Worm (Caenorhabditis elegans) whole organism, late embryonic: ENCODE results near the gene F58D12.3.

ENCODE experiments used
- F13H6.1 ChIP-seq: sonication (generic microtip); optimal IDR thresholded peaks from 2 replicates; lab custom pipeline; 2016; ENCODE audit warnings: missing genetic modification characterization, missing compliant biosample characterization
- K09A11.1 ChIP-seq: sonication (generic microtip); optimal IDR thresholded peaks from 2 replicates; lab custom pipeline; 2017; ENCODE audit warnings: antibody characterized with exemption, mild to moderate bottlenecking, missing genetic modification characterization, missing compliant biosample characterization; ENCODE audit not compliant: insufficient read depth
- ama-1 ChIP-seq: fragments of 150-350 bp; optimal IDR thresholded peaks from 2 replicates; lab custom pipeline; 2014
- ceh-14 ChIP-seq: sonication (generic microtip); optimal IDR thresholded peaks from 2 replicates; lab custom pipeline; 2016; ENCODE audit warnings: missing genotype, missing genetic modification characterization, missing compliant biosample characterization
- ceh-2 ChIP-seq: sonication (generic microtip); optimal IDR thresholded peaks from 2 replicates; lab custom pipeline; 2016; ENCODE audit warnings: missing genotype, missing genetic modification characterization, missing compliant biosample characterization
- ceh-24 ChIP-seq: sonication (generic microtip); optimal IDR thresholded peaks from 2 replicates; lab custom pipeline; 2016; ENCODE audit warnings: mild to moderate bottlenecking, missing genetic modification characterization, missing compliant biosample characterization
- ceh-30 ChIP-seq: fragments of 150-350 bp; optimal IDR thresholded peaks from 2 replicates; lab custom pipeline; 2014; ENCODE audit warnings: missing biosample characterization, missing genetic modification characterization
- ceh-34 ChIP-seq: sonication (generic microtip); optimal IDR thresholded peaks from 2 replicates; lab custom pipeline; 2016; ENCODE audit warnings: mild to moderate bottlenecking, missing genetic modification characterization, missing compliant biosample characterization
- ceh-45 ChIP-seq: fragments of 200-800 bp; sonication (Bioruptor generic); IDR thresholded peaks from 2 replicates; pipeline ENCODE4 v1.3.6; 2022; ENCODE audit warnings: missing genetic modification reagents, missing genetic modification characterization, missing compliant biosample characterization
- ceh-6 ChIP-seq: fragments of 200-800 bp; sonication (Bioruptor generic); optimal IDR thresholded peaks from 2 replicates; lab custom pipeline; 2018; ENCODE audit warnings: mild to moderate bottlenecking, missing genetic modification characterization, missing compliant biosample characterization
- ceh-9 ChIP-seq: sonication (generic microtip); optimal IDR thresholded peaks from 2 replicates; lab custom pipeline; 2016; ENCODE audit warnings: mild to moderate bottlenecking, missing genetic modification characterization, inconsistent platforms, missing compliant biosample characterization
- che-1 ChIP-seq: sonication (generic microtip); optimal IDR thresholded peaks from 2 replicates; lab custom pipeline; 2016; ENCODE audit warnings: mild to moderate bottlenecking, missing genetic modification characterization, missing compliant biosample characterization
- ets-4 ChIP-seq: sonication (generic microtip); optimal IDR thresholded peaks from 2 replicates; lab custom pipeline; 2016; ENCODE audit warnings: missing genetic modification characterization, missing compliant biosample characterization
- fkh-10 ChIP-seq: fragments of 150-350 bp; optimal IDR thresholded peaks from 2 replicates; lab custom pipeline; 2014; ENCODE audit warnings: missing biosample characterization, missing genetic modification reagents, missing genetic modification characterization
- hlh-8 ChIP-seq: sonication (generic microtip); optimal IDR thresholded peaks from 2 replicates; lab custom pipeline; 2016; ENCODE audit warnings: missing genotype, missing genetic modification characterization, missing compliant biosample characterization
- lin-11 ChIP-seq: fragments of 200-800 bp; sonication (Bioruptor generic); optimal IDR thresholded peaks from 2 replicates; lab custom pipeline; 2018; ENCODE audit warnings: mild to moderate bottlenecking, missing genetic modification characterization, missing compliant biosample characterization
- madf-2 ChIP-seq: sonication (generic microtip); optimal IDR thresholded peaks from 2 replicates; lab custom pipeline; 2017; ENCODE audit warnings: missing genetic modification characterization, missing compliant biosample characterization
- mec-3 ChIP-seq: sonication (generic microtip); optimal IDR thresholded peaks from 2 replicates; lab custom pipeline; 2016; ENCODE audit warnings: borderline replicate concordance, missing genetic modification characterization, missing compliant biosample characterization
- nhr-11 ChIP-seq: fragments of 150-350 bp; optimal IDR thresholded peaks from 2 replicates; lab custom pipeline; 2014; ENCODE audit warnings: missing biosample characterization, missing genetic modification characterization
- nhr-232 ChIP-seq: sonication (generic microtip); optimal IDR thresholded peaks from 2 replicates; lab custom pipeline; 2016; ENCODE audit warnings: missing genetic modification characterization, missing compliant biosample characterization
- pat-9 ChIP-seq: fragments of 200-800 bp; sonication (Bioruptor generic); optimal IDR thresholded peaks from 2 replicates; lab custom pipeline; 2018; ENCODE audit warnings: mild to moderate bottlenecking, missing genetic modification characterization, moderate library complexity, missing compliant biosample characterization
- pax-1 ChIP-seq: fragments of 150-350 bp; optimal IDR thresholded peaks from 2 replicates; lab custom pipeline; 2014; ENCODE audit warnings: missing biosample characterization, missing genetic modification characterization
- pha-2 ChIP-seq: sonication (generic microtip); optimal IDR thresholded peaks from 2 replicates; lab custom pipeline; 2017; ENCODE audit warnings: mild to moderate bottlenecking, missing genetic modification characterization, missing compliant biosample characterization
- pha-4 ChIP-seq: fragments of 150-350 bp; optimal IDR thresholded peaks from 2 replicates; lab custom pipeline; 2018; ENCODE audit warnings: missing biosample characterization, missing genetic modification reagents, missing genetic modification characterization
- pqm-1 ChIP-seq: sonication (generic microtip); optimal IDR thresholded peaks from 2 replicates; lab custom pipeline; 2016; ENCODE audit warnings: missing genetic modification characterization, missing compliant biosample characterization
- pros-1 ChIP-seq: fragments of 150-350 bp; optimal IDR thresholded peaks from 2 replicates; lab custom pipeline; 2014; ENCODE audit warnings: missing biosample characterization, missing genetic modification reagents, missing genetic modification characterization
- ref-2 ChIP-seq: sonication (generic microtip); optimal IDR thresholded peaks from 2 replicates; lab custom pipeline; 2016; ENCODE audit warnings: missing genetic modification characterization, missing compliant biosample characterization
- sdc-2 ChIP-seq: sonication (generic microtip); optimal IDR thresholded peaks from 2 replicates; lab custom pipeline; 2016; ENCODE audit warnings: missing genotype, missing genetic modification characterization, missing compliant biosample characterization
- sox-2 ChIP-seq: fragments of 200-800 bp; sonication (Bioruptor generic); IDR thresholded peaks from 2 replicates; pipeline ENCODE4 v1.3.6; 2022; ENCODE audit warnings: missing genetic modification reagents, missing genetic modification characterization, missing compliant biosample characterization
- sox-4 ChIP-seq: sonication (generic microtip); optimal IDR thresholded peaks from 2 replicates; lab custom pipeline; 2017; ENCODE audit warnings: mild to moderate bottlenecking, missing genetic modification characterization, inconsistent platforms, missing compliant biosample characterization
- tbx-2 ChIP-seq: sonication (generic microtip); optimal IDR thresholded peaks from 2 replicates; lab custom pipeline; 2016; ENCODE audit warnings: missing genetic modification characterization, missing compliant biosample characterization
- unc-3 ChIP-seq, 2 experiments: fragments of 200-800 bp in 1 of 2; sonication (Bioruptor generic) in 1 of 2; sonication (generic microtip) in 1 of 2; conservative IDR thresholded peaks in 1 of 2; optimal IDR thresholded peaks in 1 of 2; 2 replicates each; pipeline versions ENCODE4 v1.3.6 to Lab custom; 2016 to 2022; ENCODE audit warnings: missing compliant biosample characterization in 2 of 2, missing genetic modification characterization in 2 of 2, missing genetic modification reagents in 1 of 2
- zip-5 ChIP-seq: sonication (generic microtip); optimal IDR thresholded peaks from 2 replicates; lab custom pipeline; 2016; ENCODE audit warnings: missing genetic modification characterization, missing compliant biosample characterization
- ztf-16 ChIP-seq: sonication (generic microtip); optimal IDR thresholded peaks from 2 replicates; lab custom pipeline; 2017; ENCODE audit warnings: missing genetic modification characterization, missing compliant biosample characterization

F58D12.3 gene

DNA sequence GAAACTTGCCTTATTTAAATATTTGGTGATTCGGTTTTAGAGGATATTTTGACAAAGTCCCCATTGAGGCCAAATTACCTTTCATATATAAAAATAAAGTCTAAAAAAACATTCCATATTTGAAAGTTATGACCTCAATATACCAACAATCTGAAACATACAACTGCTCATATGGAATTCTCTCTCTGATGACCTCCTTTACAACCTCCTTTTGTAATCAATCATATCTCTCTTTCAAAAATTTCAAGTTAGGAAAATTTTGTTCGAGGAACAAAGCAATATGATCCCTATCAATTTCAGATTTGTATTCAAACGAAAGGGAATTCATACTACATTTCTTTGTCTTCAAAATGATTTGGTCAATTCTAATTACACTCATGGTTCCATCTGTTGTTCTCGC, 21.9 kb downstream of the F58D12.3 start, which contains the start of gene D1086.6:
Gene D1086.6, plus strand, starts transcription at position 301 of the 400 bp plus-strand sequence.
- TF ChIP-seq ets-4 (tag; lab: Kevin White, UChicago) (no peak), pqm-1 (no peak), nhr-11 (tag; lab: Kevin White, UChicago) (no peak), nhr-232 (tag; lab: Kevin White, UChicago) (no peak), pros-1 (tag; lab: Kevin White, UChicago) (no peak), sox-4 (no peak)

DNA sequence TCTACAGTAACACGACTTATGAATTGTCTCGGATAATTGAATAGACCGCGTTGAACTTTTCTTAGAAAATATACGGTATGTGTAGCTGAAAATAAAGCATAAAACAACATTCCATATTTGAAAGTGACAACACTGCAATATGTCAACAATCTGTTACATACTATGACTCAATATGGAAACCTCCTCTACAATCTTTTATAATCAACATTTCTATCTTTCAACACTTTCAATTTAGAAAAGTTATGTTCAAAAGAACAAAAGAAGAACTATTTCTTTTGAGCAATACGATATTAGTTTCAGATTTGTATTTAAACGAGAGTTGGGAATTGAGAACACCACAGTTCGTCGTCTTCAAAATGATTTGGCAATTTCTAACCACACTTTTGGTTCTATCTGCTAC, 24.8 kb downstream of the F58D12.3 start, which contains the start of gene D1086.10:
Gene D1086.10, plus strand, starts transcription at position 301 of the 400 bp plus-strand sequence.
- TF ChIP-seq pat-9 (no peak), ceh-14 (tag; lab: Kevin White, UChicago) (no peak), unc-3 (GFP tag; conservative IDR thresholded peaks at IDR 0.05; lab: Robert Waterston, UW) (no peak), unc-3 (tag; optimal IDR thresholded peaks at IDR 0.05; lab: Kevin White, UChicago) (no peak), ceh-34 (tag; lab: Kevin White, UChicago) (no peak), ceh-45 (no peak), K09A11.1 (tag; lab: Kevin White, UChicago) (no peak), ref-2 (tag; lab: Kevin White, UChicago) (no peak), ztf-16 (tag; lab: Kevin White, UChicago) (no peak), pha-4 (tag; lab: Kevin White, UChicago) (no peak)
- TF ChIP-seq, all 69 proteins: peak for 0

DNA sequence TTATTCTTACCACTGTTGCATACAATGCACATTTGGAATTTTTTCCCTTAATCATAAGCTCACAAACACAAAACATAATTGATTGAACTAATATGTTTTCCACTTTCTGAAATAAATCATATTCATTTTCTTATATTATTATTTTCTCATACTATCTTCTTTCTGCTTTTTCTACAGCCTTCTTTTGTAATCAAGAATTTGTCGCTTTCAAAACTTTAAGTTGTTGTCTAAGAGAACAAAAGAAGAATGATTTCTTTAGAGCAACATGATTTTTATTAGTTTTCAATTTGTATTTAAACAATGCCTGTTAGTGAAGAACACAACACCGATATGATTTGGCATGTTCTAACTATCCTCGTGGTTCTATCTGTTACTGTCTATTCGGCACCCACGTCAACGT, 26.3 kb downstream of the F58D12.3 start, which contains the start of gene D1086.7:
Gene D1086.7, plus strand, starts transcription at position 301 of the 400 bp plus-strand sequence.
- no peak for TF ChIP-seq zip-5 (tag; lab: Kevin White, UChicago)
- TF ChIP-seq F13H6.1 (tag; lab: Kevin White, UChicago), result no peak
- TF ChIP-seq ets-4 (tag; lab: Kevin White, UChicago), result no peak
- no peak for TF ChIP-seq sox-2
- TF ChIP-seq nhr-11 (tag; lab: Kevin White, UChicago), result no peak
- TF ChIP-seq ceh-30 (tag; lab: Kevin White, UChicago), result no peak

DNA sequence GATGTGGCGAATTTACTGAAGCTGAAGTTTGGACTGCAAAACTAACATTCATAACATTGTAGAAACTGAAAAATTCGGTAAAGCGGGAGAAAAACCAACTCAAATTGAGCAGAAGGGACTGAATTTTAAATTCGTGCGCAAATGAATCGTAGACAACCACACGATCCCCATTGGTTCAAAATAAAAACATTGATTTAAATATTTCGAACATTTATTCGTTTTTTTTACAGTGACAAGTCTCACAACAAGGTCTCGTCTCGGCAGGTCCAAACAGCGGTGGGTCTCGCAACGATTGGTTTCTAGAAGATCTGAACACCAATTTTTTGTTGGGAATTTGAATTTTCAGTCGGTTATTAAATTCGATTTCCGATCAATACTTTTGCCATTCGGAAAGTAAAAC, 27.9 kb downstream of the F58D12.3 start, which contains the start of gene D1086.18:
Gene D1086.18, plus strand, starts transcription at position 301 of the 400 bp plus-strand sequence.
- no peak for TF ChIP-seq ceh-6 (GFP tag; lab: Kevin White, UChicago)
- no peak for TF ChIP-seq sdc-2 (tag; lab: Kevin White, UChicago)
- TF ChIP-seq mec-3 (tag; lab: Kevin White, UChicago), result no peak
- TF ChIP-seq ama-1 (lab: Kevin White, UChicago), result no peak
- no peak for TF ChIP-seq pha-4 (tag; lab: Kevin White, UChicago)
- no peak for TF ChIP-seq sox-2
- no peak for TF ChIP-seq fkh-10 (GFP tag; lab: Kevin White, UChicago)
- no peak for TF ChIP-seq zip-5 (tag; lab: Kevin White, UChicago)

DNA sequence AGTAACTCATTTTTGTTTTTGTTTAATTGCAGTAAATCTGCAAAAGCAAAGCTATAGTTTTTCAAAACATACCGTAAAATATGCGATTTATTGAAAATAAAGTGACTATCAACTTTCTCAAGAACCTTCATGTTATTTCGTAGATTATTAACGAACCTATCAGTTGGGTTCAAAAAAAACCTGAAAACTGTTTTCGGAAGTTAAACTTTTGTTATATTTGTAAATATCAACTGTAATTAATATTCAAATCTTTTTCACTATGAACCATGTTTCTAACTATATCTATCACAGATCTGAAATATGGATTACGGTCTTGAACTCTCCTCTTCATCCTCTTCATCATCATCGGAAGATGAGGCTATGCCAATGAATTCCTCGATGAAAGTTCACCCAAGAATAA, 30.4 kb downstream of the F58D12.3 start, which contains the start of gene D1086.19:
Gene D1086.19, plus strand, starts transcription at position 301 of the 400 bp plus-strand sequence.
- no peak for TF ChIP-seq ceh-30 (tag; lab: Kevin White, UChicago)
- no peak for TF ChIP-seq pha-2
- TF ChIP-seq hlh-8 (tag; lab: Kevin White, UChicago), result no peak
- TF ChIP-seq ceh-24, result no peak
- no peak for TF ChIP-seq pha-4 (tag; lab: Kevin White, UChicago)
- TF ChIP-seq pax-1 (tag; lab: Kevin White, UChicago), result no peak
- no peak for TF ChIP-seq ceh-14 (tag; lab: Kevin White, UChicago)
- no peak for TF ChIP-seq sdc-2 (tag; lab: Kevin White, UChicago)
- no peak for TF ChIP-seq lin-11 (tag; lab: Kevin White, UChicago)
- TF ChIP-seq ref-2 (tag; lab: Kevin White, UChicago), result no peak
- no peak for TF ChIP-seq madf-2 (tag; lab: Kevin White, UChicago)
- no peak for TF ChIP-seq ceh-2 (tag; lab: Kevin White, UChicago)
- no peak for TF ChIP-seq tbx-2 (tag; lab: Kevin White, UChicago)
- TF ChIP-seq che-1 (tag; lab: Kevin White, UChicago), result no peak
- TF ChIP-seq zip-5 (tag; lab: Kevin White, UChicago), result no peak
- no peak for TF ChIP-seq ceh-9
